Fruit fly (Drosophila melanogaster): Measurements from ENCODE around the gene CG13970.

CG13970 gene

dm6 chr2L:20097105-20097631 lies 6.8 kb downstream of the CG13970 start, which contains the start of the genes mRpS18B and Kua (continued):
- peak in 1 of 2 experiments; percentile 40 for TF ChIP-seq Eip74EF (GFP tag; optimal IDR thresholded peaks at IDR 0.05)
- TF ChIP-seq E2f2 (GFP tag; IDR thresholded peaks at IDR 0.05) = 0 out of 2 replicates have a peak, but pooled peaks have one; percentile 23
- TF ChIP-seq HHEX (GFP tag; optimal IDR thresholded peaks at IDR 0.05) = peak; percentile 35
- TF ChIP-seq Side (GFP tag; optimal IDR thresholded peaks at IDR 0.05) = no peak
- peak; percentile 70 for TF ChIP-seq CG11504 (tag; optimal IDR thresholded peaks at IDR 0.05)
- TF ChIP-seq HLH4C (GFP tag; IDR thresholded peaks at IDR 0.05; ENCODE audit: partially characterized antibody) = no peak; the same call in 2 of the 3 replicates
- no peak for TF ChIP-seq scrt (GFP tag; optimal IDR thresholded peaks at IDR 0.05)
- TF ChIP-seq BtbVII (GFP tag; optimal IDR thresholded peaks at IDR 0.05) = peak; percentile 22
- peak; percentile 36; the same call in 1 of the 2 replicates for TF ChIP-seq CG4404 (GFP tag; IDR thresholded peaks at IDR 0.05)
- no peak for TF ChIP-seq Rx (GFP tag; IDR thresholded peaks at IDR 0.05)
- TF ChIP-seq CG3726 (GFP tag; IDR thresholded peaks at IDR 0.05) = no peak
- TF ChIP-seq Dbx (GFP tag; IDR thresholded peaks at IDR 0.05) = peak; percentile 72; the same call in 2 of the 3 replicates
- TF ChIP-seq dimm (GFP tag; IDR thresholded peaks at IDR 0.05) = no peak
- no peak for TF ChIP-seq CG6765 (GFP tag; optimal IDR thresholded peaks at IDR 0.05)
- TF ChIP-seq salm (tag; optimal IDR thresholded peaks at IDR 0.05) = no peak
- peak; percentile 69 for TF ChIP-seq CG7839 (tag; optimal IDR thresholded peaks at IDR 0.05)
- no peak for TF ChIP-seq wdn (GFP tag; IDR thresholded peaks at IDR 0.05)
- TF ChIP-seq sob (GFP tag; IDR thresholded peaks at IDR 0.05) = peak; percentile 71
- TF ChIP-seq CG7928 (GFP tag; optimal IDR thresholded peaks at IDR 0.05) = peak; percentile 48
- no peak for TF ChIP-seq CG11723 (GFP tag; optimal IDR thresholded peaks at IDR 0.05)
- peak; percentile 26 for TF ChIP-seq CG4820 (GFP tag; optimal IDR thresholded peaks at IDR 0.05)
- peak; percentile 50 for TF ChIP-seq phol (tag; optimal IDR thresholded peaks at IDR 0.05)
- peak; percentile 78 for TF ChIP-seq gem (tag; optimal IDR thresholded peaks at IDR 0.05)
- TF ChIP-seq Hand (GFP tag; optimal IDR thresholded peaks at IDR 0.05) = no peak
- TF ChIP-seq CG12155 (GFP tag; optimal IDR thresholded peaks at IDR 0.05) = peak; percentile 31
- TF ChIP-seq ato (GFP tag; IDR thresholded peaks at IDR 0.05; ENCODE audit: partially characterized antibody) = peak; percentile 34
- peak; percentile 51 for TF ChIP-seq CG18599 (GFP tag; optimal IDR thresholded peaks at IDR 0.05)
- TF ChIP-seq CG15269 (tag; optimal IDR thresholded peaks at IDR 0.05) = peak; percentile 64
- TF ChIP-seq Ravus (GFP tag; IDR thresholded peaks at IDR 0.05) = no peak
- TF ChIP-seq ems (GFP tag; optimal IDR thresholded peaks at IDR 0.05) = peak; percentile 10
- TF ChIP-seq CG13424 (tag; optimal IDR thresholded peaks at IDR 0.05) = peak; percentile 65
- TF ChIP-seq zfh2 (GFP tag; optimal IDR thresholded peaks at IDR 0.05) = no peak
- no peak for TF ChIP-seq CG4854 (GFP tag; optimal IDR thresholded peaks at IDR 0.05)
- TF ChIP-seq trh (GFP tag; optimal IDR thresholded peaks at IDR 0.05) = no peak
- TF ChIP-seq CG17829 (tag; optimal IDR thresholded peaks at IDR 0.05) = peak; percentile 63
- no peak for TF ChIP-seq jigr1 (GFP tag; IDR thresholded peaks at IDR 0.05)
- peak; percentile 57; the same call in 1 of the 2 replicates for TF ChIP-seq CG14441 (GFP tag; IDR thresholded peaks at IDR 0.05)
- peak; percentile 90 for TF ChIP-seq sens (GFP tag)
- TF ChIP-seq CG18476 (GFP tag; optimal IDR thresholded peaks at IDR 0.05) = peak; percentile 45
- no peak for TF ChIP-seq gce (GFP tag; IDR thresholded peaks at IDR 0.05)
- TF ChIP-seq CG12391 (tag; optimal IDR thresholded peaks at IDR 0.05) = peak; percentile 70
- TF ChIP-seq CG30431 (GFP tag; optimal IDR thresholded peaks at IDR 0.05) = no peak
- TF ChIP-seq vvl (GFP tag; IDR thresholded peaks at IDR 0.05) = peak; percentile 65
- TF ChIP-seq Xrp1 (GFP tag; IDR thresholded peaks at IDR 0.05) = peak; percentile 53; the same call in 1 of the 2 replicates
- peak; percentile 9 for TF ChIP-seq CG17802 (tag; optimal IDR thresholded peaks at IDR 0.05)
- peak; percentile 58 for TF ChIP-seq lmd (GFP tag; IDR thresholded peaks at IDR 0.05)
- no peak for TF ChIP-seq zen (tag; optimal IDR thresholded peaks at IDR 0.05)
- TF ChIP-seq cg (GFP tag; optimal IDR thresholded peaks at IDR 0.05) = no peak
- TF ChIP-seq CG14965 (GFP tag; optimal IDR thresholded peaks at IDR 0.05; ENCODE audit: borderline replicate concordance) = no peak
- TF ChIP-seq CG18619 (GFP tag; optimal IDR thresholded peaks at IDR 0.05) = peak; percentile 34

Data from whole organism, embryonic.